Fruit fly (Drosophila melanogaster): ENCODE measurements around the gene AttD.

The AttD gene

dm6 chr3R:17647444-17647843 is 22.4 kb downstream of the AttD start, which contains the start of gene CG14322 (continued):
- TF ChIP-seq Opbp (GFP tag; IDR thresholded peaks at IDR 0.05; ENCODE audit: partially characterized antibody) (peak; percentile 23; the same call in 2 of the 3 replicates), Ets97D (GFP tag; optimal IDR thresholded peaks at IDR 0.05) (peak; percentile 6), ranshi (GFP tag; IDR thresholded peaks at IDR 0.05) (no peak), Hmx (GFP tag; optimal IDR thresholded peaks at IDR 0.05) (no peak), z (GFP tag; IDR thresholded peaks at IDR 0.05) (no peak), CG1647 (GFP tag; optimal IDR thresholded peaks at IDR 0.05) (no peak), sna (GFP tag; IDR thresholded peaks at IDR 0.05; ENCODE audit: partially characterized antibody) (peak; percentile 52; the same call in 1 of the 2 replicates), Abd-B (GFP tag; optimal IDR thresholded peaks at IDR 0.05) (no peak), Hey (tag; optimal IDR thresholded peaks at IDR 0.05) (no peak), CG13424 (tag; optimal IDR thresholded peaks at IDR 0.05) (peak; percentile 9), CG9215 (GFP tag; IDR thresholded peaks at IDR 0.05) (no peak), Adf1 (GFP tag; IDR thresholded peaks at IDR 0.05) (no peak), HLH54F (GFP tag; optimal IDR thresholded peaks at IDR 0.05) (no peak), CG3838 (GFP tag; optimal IDR thresholded peaks at IDR 0.05) (no peak), CG10431 (GFP tag; optimal IDR thresholded peaks at IDR 0.05) (no peak), vfl (GFP tag; optimal IDR thresholded peaks at IDR 0.05) (no peak), CG8388 (GFP tag; optimal IDR thresholded peaks at IDR 0.05) (no peak), hkb (optimal IDR thresholded peaks at IDR 0.05) (no peak), hkb (GFP tag; IDR thresholded peaks at IDR 0.05) (no peak), Tbp (GFP tag; optimal IDR thresholded peaks at IDR 0.05) (no peak), cas (GFP tag; IDR thresholded peaks at IDR 0.05) (no peak), ap (GFP tag; IDR thresholded peaks at IDR 0.05) (no peak), Aef1 (GFP tag; IDR thresholded peaks at IDR 0.05) (no peak), Eip74EF (GFP tag; optimal IDR thresholded peaks at IDR 0.05) (no peak), prd (optimal IDR thresholded peaks at IDR 0.05) (no peak), prd (GFP tag; IDR thresholded peaks at IDR 0.05) (peak; percentile 49; the same call in 2 of the 3 replicates), ash1 (GFP tag; optimal IDR thresholded peaks at IDR 0.05) (no peak), pho (GFP tag; optimal IDR thresholded peaks at IDR 0.05) (no peak), E2f1 (GFP tag; IDR thresholded peaks at IDR 0.05) (no peak), nmo (GFP tag; optimal IDR thresholded peaks at IDR 0.05) (peak; percentile 10), CG9932 (GFP tag; IDR thresholded peaks at IDR 0.05) (peak; percentile 65), CG7745 (tag; optimal IDR thresholded peaks at IDR 0.05) (no peak), CG9797 (GFP tag; optimal IDR thresholded peaks at IDR 0.05) (no peak), Atf6 (GFP tag; IDR thresholded peaks at IDR 0.05) (no peak), CG2199 (GFP tag; IDR thresholded peaks at IDR 0.05) (no peak), fd64A (GFP tag; optimal IDR thresholded peaks at IDR 0.05) (no peak), sisA (GFP tag; IDR thresholded peaks at IDR 0.05) (peak; percentile 31; the same call in 1 of the 2 replicates), esg (GFP tag; conservative IDR thresholded peaks at IDR 0.05) (no peak), D (optimal IDR thresholded peaks at IDR 0.05) (no peak), D (GFP tag; optimal IDR thresholded peaks at IDR 0.05) (no peak), Scr (GFP tag; IDR thresholded peaks at IDR 0.05; ENCODE audit: partially characterized antibody) (0 out of 2 replicates have a peak, but pooled peaks have one; percentile 33), phol (tag; optimal IDR thresholded peaks at IDR 0.05) (peak; percentile 14), CG12769 (tag; optimal IDR thresholded peaks at IDR 0.05) (peak; percentile 4), ken (GFP tag; IDR thresholded peaks at IDR 0.05) (no peak), org-1 (GFP tag; optimal IDR thresholded peaks at IDR 0.05) (no peak), tll (GFP tag; optimal IDR thresholded peaks at IDR 0.05) (no peak), CG10209 (GFP tag; optimal IDR thresholded peaks at IDR 0.05) (no peak), sqz (GFP tag; optimal IDR thresholded peaks at IDR 0.05) (no peak), CG6765 (GFP tag; optimal IDR thresholded peaks at IDR 0.05) (no peak), CG12299 (tag; optimal IDR thresholded peaks at IDR 0.05) (no peak), CG15479 (GFP tag; optimal IDR thresholded peaks at IDR 0.05) (peak; percentile 62), CG33213 (GFP tag; optimal IDR thresholded peaks at IDR 0.05) (no peak)
